Worm (Caenorhabditis elegans): ENCODE results near the gene F59A1.16.
A peak's percentile ranks its signal among the peaks of the same experiment; 100 is the strongest.

The F59A1.16 gene

DNA sequence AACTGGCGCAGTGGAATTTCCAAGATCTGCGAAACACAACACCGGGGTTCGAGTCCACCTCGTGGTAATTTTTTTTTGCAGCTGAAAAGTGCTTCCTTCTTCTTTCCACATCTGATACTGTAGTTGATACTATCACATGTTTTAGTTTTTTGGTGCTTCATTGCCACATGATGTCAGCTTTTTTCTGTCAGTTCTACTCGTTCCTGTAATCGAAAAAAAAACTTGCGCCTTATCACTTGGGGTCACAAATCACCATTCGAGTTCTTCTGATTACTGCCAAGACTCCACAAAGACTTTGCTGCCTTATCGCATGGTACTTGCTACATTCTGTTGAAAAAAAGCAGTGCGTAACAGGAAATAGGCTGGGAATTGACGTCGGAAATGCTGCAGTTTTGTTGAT, 37.0 kb upstream of the F59A1.16 start (continued):
- TF ChIP-seq tag-97 (GFP tag; IDR thresholded peaks at IDR 0.05), result no peak
- TF ChIP-seq daf-19 (GFP tag; conservative IDR thresholded peaks at IDR 0.05), result no peak
- TF ChIP-seq F37D6.2 (tag; optimal IDR thresholded peaks at IDR 0.05), result no peak
- no peak for TF ChIP-seq lin-29 (GFP tag; IDR thresholded peaks at IDR 0.05)
- peak in 1 of 2 experiments; percentile 41 for TF ChIP-seq mdl-1 (tag; optimal IDR thresholded peaks at IDR 0.05)
- TF ChIP-seq Y48G9A.11 (GFP tag; IDR thresholded peaks at IDR 0.05), result no peak
- no peak for TF ChIP-seq lir-3 (tag; optimal IDR thresholded peaks at IDR 0.05)
- TF ChIP-seq zip-2 (tag; optimal IDR thresholded peaks at IDR 0.05), result no peak
- no peak for TF ChIP-seq nhr-76 (tag; optimal IDR thresholded peaks at IDR 0.05)
- no peak for TF ChIP-seq spr-1 (tag; optimal IDR thresholded peaks at IDR 0.05)
- no peak for TF ChIP-seq Y5F2A.4 (GFP tag; optimal IDR thresholded peaks at IDR 0.05)
- TF ChIP-seq ceh-32 (tag; optimal IDR thresholded peaks at IDR 0.05; ENCODE audit: poor library complexity), result no peak
- TF ChIP-seq lin-38 (GFP tag; IDR thresholded peaks at IDR 0.05), result no peak
- peak; percentile 40 for TF ChIP-seq mep-1 (tag; optimal IDR thresholded peaks at IDR 0.05)
- no peak for TF ChIP-seq nhr-6 (tag; optimal IDR thresholded peaks at IDR 0.05)
- TF ChIP-seq ctbp-1 (GFP tag; IDR thresholded peaks at IDR 0.05), result no peak
- no peak for TF ChIP-seq daf-12 (tag; optimal IDR thresholded peaks at IDR 0.05)
- TF ChIP-seq ztf-11 (tag; optimal IDR thresholded peaks at IDR 0.05), result no peak
- no peak for TF ChIP-seq F44E2.7 (GFP tag; IDR thresholded peaks at IDR 0.05)
- no peak for TF ChIP-seq unc-130 (GFP tag; optimal IDR thresholded peaks at IDR 0.05)
- no peak for TF ChIP-seq zfp-2 (tag; optimal IDR thresholded peaks at IDR 0.05)
- TF ChIP-seq hlh-11 (tag; optimal IDR thresholded peaks at IDR 0.05), result peak; percentile 91
- TF ChIP-seq lin-1 (GFP tag; IDR thresholded peaks at IDR 0.05), result peak; percentile 85; the same call in 1 of the 2 replicates
- no peak for TF ChIP-seq set-16 (GFP tag; IDR thresholded peaks at IDR 0.05)
- no peak for TF ChIP-seq lin-15B (tag; optimal IDR thresholded peaks at IDR 0.05)
- no peak for TF ChIP-seq snpc-4 (tag; optimal IDR thresholded peaks at IDR 0.05)
- TF ChIP-seq daf-16 (GFP tag; optimal IDR thresholded peaks at IDR 0.05), result no peak
- TF ChIP-seq daf-16 (tag; optimal IDR thresholded peaks at IDR 0.05), result peak; percentile 94
- no peak for TF ChIP-seq fos-1 (tag; optimal IDR thresholded peaks at IDR 0.05)
- no peak for TF ChIP-seq aly-2 (tag; optimal IDR thresholded peaks at IDR 0.05)
- no peak for TF ChIP-seq nhr-11 (tag; optimal IDR thresholded peaks at IDR 0.05)
- no peak for TF ChIP-seq T26A8.4 (GFP tag; IDR thresholded peaks at IDR 0.05)
- TF ChIP-seq tra-1 (GFP tag; IDR thresholded peaks at IDR 0.05), result peak; percentile 79
- peak; percentile 2 for TF ChIP-seq mxl-3 (GFP tag; optimal IDR thresholded peaks at IDR 0.05)
- no peak for TF ChIP-seq ZK546.5 (tag; optimal IDR thresholded peaks at IDR 0.05)
- no peak for TF ChIP-seq hif-1 (tag; optimal IDR thresholded peaks at IDR 0.05)
- TF ChIP-seq dmd-6 (GFP tag; IDR thresholded peaks at IDR 0.05), result peak; percentile 97
- peak; percentile 72; the same call in 1 of the 2 replicates for TF ChIP-seq saeg-2 (GFP tag; IDR thresholded peaks at IDR 0.05)
- TF ChIP-seq cey-2 (tag; optimal IDR thresholded peaks at IDR 0.05; ENCODE audit: borderline replicate concordance, insufficient read depth), result no peak
- TF ChIP-seq ama-1 (optimal IDR thresholded peaks at IDR 0.05), result no peak
- no peak for TF ChIP-seq madf-9 (GFP tag; conservative IDR thresholded peaks at IDR 0.05)
- no peak for TF ChIP-seq nhr-25 (tag; optimal IDR thresholded peaks at IDR 0.05; ENCODE audit: borderline replicate concordance, insufficient read depth)

DNA sequence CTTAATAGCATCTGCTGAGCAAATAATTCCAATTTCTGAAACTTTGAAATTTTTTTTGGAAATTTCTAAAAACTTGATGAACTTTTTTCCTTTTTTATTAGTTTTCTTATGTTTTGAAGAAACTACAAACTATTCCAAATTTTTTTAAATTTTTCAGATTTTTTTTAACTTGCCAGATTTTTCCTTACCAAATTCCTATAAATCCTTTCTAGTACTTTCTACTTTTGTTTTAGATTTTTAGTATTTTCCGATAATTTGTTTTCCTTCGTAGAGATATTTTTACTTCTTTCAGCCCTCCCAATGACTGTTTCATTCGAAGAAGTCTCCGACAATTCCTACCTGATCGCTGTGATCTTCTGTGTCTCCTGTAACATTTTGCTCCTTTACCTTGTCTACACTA, 33.9 kb upstream of the F59A1.16 start, which contains the start of gene str-77:
Gene str-77 (plus strand): TSS at position 301 of the 400 bp plus-strand sequence.
- no peak for TF ChIP-seq ZK546.5 (tag; optimal IDR thresholded peaks at IDR 0.05)
